Worm (Caenorhabditis elegans): ENCODE measurements around the gene K11D9.3.

DNA sequence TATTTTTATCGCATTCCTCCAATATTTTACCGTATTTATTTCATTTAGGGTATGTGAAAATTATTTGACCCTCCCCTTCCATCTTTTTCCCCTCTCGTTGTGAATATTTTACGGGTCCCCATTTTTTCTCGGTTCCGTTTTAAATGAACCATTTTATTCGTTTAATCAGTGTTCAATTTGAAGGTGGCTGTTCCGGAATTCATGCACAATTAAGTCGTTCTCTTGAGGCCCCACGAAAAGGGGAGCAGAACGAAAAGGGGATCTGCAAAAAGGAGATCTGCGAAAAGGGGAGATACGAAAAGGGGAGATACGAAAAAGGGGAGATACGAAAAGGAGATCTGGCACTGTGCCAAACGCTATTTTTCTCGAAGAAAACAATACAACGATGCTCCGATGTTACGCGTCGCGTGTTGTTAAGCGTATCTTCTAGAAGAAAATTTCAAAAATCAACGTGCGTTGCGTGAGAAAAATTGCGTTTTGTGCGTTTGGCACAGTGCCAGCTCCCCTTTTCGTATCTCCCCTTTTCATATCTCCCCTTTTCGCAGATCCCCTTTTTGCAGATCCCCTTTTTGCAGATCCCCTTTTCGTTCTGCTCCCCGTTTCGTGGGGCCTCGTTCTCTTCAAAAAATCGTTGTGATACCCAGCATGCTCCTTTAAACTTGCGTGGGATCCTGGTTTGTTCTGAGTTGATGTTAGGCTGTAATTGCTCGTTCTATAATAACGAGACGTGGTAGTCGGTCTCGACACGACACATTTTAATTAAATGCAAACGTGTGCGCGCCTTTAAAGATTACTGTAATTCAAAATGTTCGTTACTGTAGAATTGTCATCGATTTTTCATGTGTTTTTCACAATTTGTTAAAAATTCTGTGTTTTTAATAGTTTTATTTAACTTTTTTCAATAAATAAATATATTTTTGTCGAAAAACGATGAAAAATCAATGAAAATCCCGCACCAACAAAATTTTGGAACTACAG, 9.1 kb upstream of the K11D9.3 start:
- TF ChIP-seq ama-1 (optimal IDR thresholded peaks at IDR 0.05) = no peak
- peak; percentile 57 for TF ChIP-seq pes-1 (GFP tag; IDR thresholded peaks at IDR 0.05)
- no peak for TF ChIP-seq F13C5.2 (tag; optimal IDR thresholded peaks at IDR 0.05)
- TF ChIP-seq B0310.2 (tag; optimal IDR thresholded peaks at IDR 0.05) = no peak
- TF ChIP-seq hnd-1 (tag; optimal IDR thresholded peaks at IDR 0.05) = no peak
- TF ChIP-seq sea-1 (GFP tag; conservative IDR thresholded peaks at IDR 0.05) = peak; percentile 27; the same call in 1 of the 2 replicates
- no peak for TF ChIP-seq flt-1 (GFP tag; IDR thresholded peaks at IDR 0.05)
- TF ChIP-seq tra-4 (tag; optimal IDR thresholded peaks at IDR 0.05) = no peak
- TF ChIP-seq hmbx-1 (tag; optimal IDR thresholded peaks at IDR 0.05) = no peak
- TF ChIP-seq ets-7 (tag; optimal IDR thresholded peaks at IDR 0.05) = no peak
- no peak for TF ChIP-seq aly-1 (tag; optimal IDR thresholded peaks at IDR 0.05)
- TF ChIP-seq hmg-4 (GFP tag; optimal IDR thresholded peaks at IDR 0.05) = no peak

Data from whole organism, early embryonic.